Fruit fly (Drosophila melanogaster) whole organism, embryonic: ENCODE data around the gene Lasp.

Experiments used
- Atf6 ChIP-seq: fragments of 200-800 bp; sonication (Bioruptor generic); IDR thresholded peaks from 2 replicates; pipeline ENCODE4 v1.3.6; 2022; ENCODE audit warnings: missing biosample characterization, missing genetic modification characterization
- B-H2 ChIP-seq: fragments of 200-800 bp; sonication (Bioruptor generic); optimal IDR thresholded peaks from 2 replicates; lab custom pipeline; 2018; ENCODE audit warnings: missing biosample characterization, mild to moderate bottlenecking, missing genetic modification characterization
- CG10979 ChIP-seq: fragments of 200-800 bp; sonication (Bioruptor generic); optimal IDR thresholded peaks from 2 replicates; lab custom pipeline; 2018; ENCODE audit warnings: missing biosample characterization, mild to moderate bottlenecking, missing genetic modification characterization, moderate library complexity
- CG11247 ChIP-seq: fragments of 200-800 bp; sonication (Bioruptor generic); IDR thresholded peaks from 2 replicates; pipeline ENCODE4 v1.3.6; 2022; ENCODE audit warnings: missing biosample characterization, missing genetic modification characterization
- CG11695 ChIP-seq: fragments of 200-800 bp; sonication (Bioruptor generic); IDR thresholded peaks from 3 replicates; pipeline ENCODE4 v1.3.6; 2022; ENCODE audit warnings: missing biosample characterization, missing genetic modification characterization
- CG12299 ChIP-seq: fragments of 200-800 bp; sonication (Bioruptor generic); optimal IDR thresholded peaks from 2 replicates; lab custom pipeline; 2018; ENCODE audit warnings: missing biosample characterization, mild to moderate bottlenecking, missing genetic modification characterization
- CG12391 ChIP-seq: fragments of 200-800 bp; sonication (Bioruptor generic); optimal IDR thresholded peaks from 3 replicates; lab custom pipeline; 2018; ENCODE audit warnings: missing biosample characterization, mild to moderate bottlenecking, missing genetic modification characterization, moderate library complexity
- CG12769 ChIP-seq: fragments of 200-800 bp; sonication (Bioruptor generic); optimal IDR thresholded peaks from 2 replicates; lab custom pipeline; 2019; ENCODE audit warnings: missing biosample characterization, mild to moderate bottlenecking, missing genetic modification characterization, moderate library complexity
- CG13123 ChIP-seq: fragments of 200-800 bp; sonication (Bioruptor generic); optimal IDR thresholded peaks from 2 replicates; lab custom pipeline; 2016; ENCODE audit warnings: missing biosample characterization, missing genetic modification characterization
- CG16815 ChIP-seq: fragments of 200-800 bp; sonication (Bioruptor generic); optimal IDR thresholded peaks from 3 replicates; lab custom pipeline; 2017; ENCODE audit warnings: missing biosample characterization, mild to moderate bottlenecking, missing genetic modification characterization
- CG17328 ChIP-seq: fragments of 200-800 bp; sonication (Bioruptor generic); IDR thresholded peaks from 2 replicates; pipeline ENCODE4 v1.3.6; 2022; ENCODE audit warnings: missing biosample characterization, missing genetic modification characterization
- CG17802 ChIP-seq: fragments of 200-800 bp; sonication (Bioruptor generic); optimal IDR thresholded peaks from 2 replicates; lab custom pipeline; 2018; ENCODE audit warnings: missing biosample characterization, mild to moderate bottlenecking, missing genetic modification characterization, moderate library complexity
- CG2129 ChIP-seq: fragments of 200-800 bp; sonication (Bioruptor generic); IDR thresholded peaks from 2 replicates; pipeline ENCODE4 v1.3.6; 2022; ENCODE audit warnings: missing biosample characterization, missing genetic modification characterization; ENCODE audit not compliant: partially characterized antibody
- CG2199 ChIP-seq: fragments of 200-800 bp; sonication (Bioruptor generic); IDR thresholded peaks from 3 replicates; pipeline ENCODE4 v1.3.6; 2022; ENCODE audit warnings: missing biosample characterization, missing genetic modification characterization
- CG3995 ChIP-seq: fragments of 200-800 bp; sonication (Bioruptor generic); optimal IDR thresholded peaks from 3 replicates; lab custom pipeline; 2016; ENCODE audit warnings: missing biosample characterization, missing genetic modification characterization
- CG4282 ChIP-seq: fragments of 200-800 bp; sonication (Bioruptor generic); optimal IDR thresholded peaks from 2 replicates; lab custom pipeline; 2016; ENCODE audit warnings: missing biosample characterization, missing genetic modification characterization
- CG4820 ChIP-seq: fragments of 200-800 bp; sonication (Bioruptor generic); optimal IDR thresholded peaks from 3 replicates; lab custom pipeline; 2016; ENCODE audit warnings: missing biosample characterization, missing genetic modification characterization
- CG5245 ChIP-seq: fragments of 200-800 bp; sonication (Bioruptor generic); optimal IDR thresholded peaks from 3 replicates; lab custom pipeline; 2016; ENCODE audit warnings: missing biosample characterization, missing genetic modification characterization
- CG6175 ChIP-seq: fragments of 200-800 bp; sonication (Bioruptor generic); IDR thresholded peaks from 3 replicates; pipeline ENCODE4 v1.3.6; 2022; ENCODE audit warnings: missing biosample characterization, missing genetic modification characterization
- CG7357 ChIP-seq: fragments of 200-800 bp; sonication (Bioruptor generic); IDR thresholded peaks from 3 replicates; pipeline ENCODE4 v1.3.6; 2022; ENCODE audit warnings: missing biosample characterization, missing genetic modification characterization
- CG7745 ChIP-seq: fragments of 200-800 bp; sonication (Bioruptor generic); optimal IDR thresholded peaks from 2 replicates; lab custom pipeline; 2018; ENCODE audit warnings: missing biosample characterization, mild to moderate bottlenecking, missing genetic modification characterization, moderate library complexity
- CG8290 ChIP-seq, 3 experiments: fragments of 200-800 bp; sonication (Bioruptor generic); optimal IDR thresholded peaks; 2 replicates each; lab custom pipeline; 2016 to 2019; ENCODE audit warnings: missing biosample characterization in 3 of 3, missing genetic modification characterization in 3 of 3, mild to moderate bottlenecking in 2 of 3, moderate library complexity in 1 of 3
- CG8478 ChIP-seq: fragments of >200 bp; optimal IDR thresholded peaks from 2 replicates; lab custom pipeline; 2018
- CG9727 ChIP-seq: fragments of 200-800 bp; sonication (Bioruptor generic); optimal IDR thresholded peaks from 3 replicates; lab custom pipeline; 2017; ENCODE audit warnings: missing biosample characterization, mild to moderate bottlenecking, missing genetic modification characterization
- Dad ChIP-seq: fragments of 200-800 bp; sonication (Bioruptor generic); optimal IDR thresholded peaks from 3 replicates; lab custom pipeline; 2016; ENCODE audit warnings: missing biosample characterization, missing genetic modification characterization
- Doc2 ChIP-seq: fragments of 200-800 bp; sonication (Bioruptor generic); IDR thresholded peaks from 2 replicates; pipeline ENCODE4 v1.3.6; 2022; ENCODE audit warnings: missing biosample characterization, missing genetic modification characterization
- ERR ChIP-seq: fragments of 200-800 bp; sonication (Bioruptor generic); optimal IDR thresholded peaks from 2 replicates; lab custom pipeline; 2016; ENCODE audit warnings: missing biosample characterization, missing genetic modification characterization
- Hmx ChIP-seq: fragments of 200-800 bp; sonication (Bioruptor generic); optimal IDR thresholded peaks from 2 replicates; lab custom pipeline; 2016; ENCODE audit warnings: missing biosample characterization, missing genetic modification characterization
- Lim3 ChIP-seq: fragments of 200-800 bp; sonication (Bioruptor generic); IDR thresholded peaks from 2 replicates; pipeline ENCODE4 v1.3.6; 2022; ENCODE audit warnings: missing biosample characterization, missing genetic modification characterization
- Mes4 ChIP-seq: fragments of 200-800 bp; sonication (Bioruptor generic); optimal IDR thresholded peaks from 2 replicates; lab custom pipeline; 2016; ENCODE audit warnings: missing biosample characterization, missing genetic modification characterization
- Sin3A ChIP-seq: fragments of >200 bp; optimal IDR thresholded peaks from 2 replicates; lab custom pipeline; 2018
- Sox102F ChIP-seq: fragments of 200-800 bp; sonication (Bioruptor generic); optimal IDR thresholded peaks from 2 replicates; lab custom pipeline; 2018; ENCODE audit warnings: missing biosample characterization, mild to moderate bottlenecking, missing genetic modification characterization, moderate library complexity
- Sry-δ ChIP-seq: fragments of 200-800 bp; sonication (Bioruptor generic); optimal IDR thresholded peaks from 2 replicates; lab custom pipeline; 2016; ENCODE audit warnings: missing biosample characterization, missing genetic modification characterization
- Tbp ChIP-seq: fragments of >200 bp; optimal IDR thresholded peaks from 2 replicates; lab custom pipeline; 2018; ENCODE audit warnings: missing biosample characterization, missing genetic modification characterization
- YL-1 ChIP-seq: fragments of 200-800 bp; sonication (Bioruptor generic); optimal IDR thresholded peaks from 3 replicates; lab custom pipeline; 2017; ENCODE audit warnings: missing biosample characterization, mild to moderate bottlenecking, missing genetic modification characterization
- ab ChIP-seq: fragments of 200-800 bp; sonication (Bioruptor generic); optimal IDR thresholded peaks from 2 replicates; lab custom pipeline; 2016; ENCODE audit warnings: missing biosample characterization, missing genetic modification characterization
- ase ChIP-seq: fragments of 200-800 bp; sonication (Bioruptor generic); IDR thresholded peaks from 3 replicates; pipeline ENCODE4 v1.3.6; 2022; ENCODE audit warnings: missing biosample characterization, missing genetic modification characterization
- bsh ChIP-seq, 2 experiments: fragments of 200-800 bp; sonication (Bioruptor generic); optimal IDR thresholded peaks; 2 replicates each; lab custom pipeline; 2017 to 2018; ENCODE audit warnings: mild to moderate bottlenecking in 2 of 2, missing biosample characterization in 2 of 2, missing genetic modification characterization in 2 of 2, moderate library complexity in 1 of 2
- caup ChIP-seq: fragments of 200-800 bp; sonication (Bioruptor generic); optimal IDR thresholded peaks from 3 replicates; lab custom pipeline; 2017; ENCODE audit warnings: missing biosample characterization, mild to moderate bottlenecking, missing genetic modification characterization, moderate library complexity; ENCODE audit not compliant: severe bottlenecking
- dan ChIP-seq: fragments of 200-800 bp; sonication (Bioruptor generic); IDR thresholded peaks from 2 replicates; pipeline ENCODE4 v1.3.6; 2022; ENCODE audit warnings: missing biosample characterization, missing genetic modification characterization
- dmrt11E ChIP-seq: fragments of 200-800 bp; sonication (Bioruptor generic); optimal IDR thresholded peaks from 3 replicates; lab custom pipeline; 2018; ENCODE audit warnings: missing biosample characterization, mild to moderate bottlenecking, missing genetic modification characterization, moderate library complexity
- emc ChIP-seq: fragments of 200-800 bp; sonication (Bioruptor generic); optimal IDR thresholded peaks from 2 replicates; lab custom pipeline; 2016; ENCODE audit warnings: missing biosample characterization, missing genetic modification characterization
- grn ChIP-seq: fragments of 200-800 bp; sonication (Bioruptor generic); optimal IDR thresholded peaks from 3 replicates; lab custom pipeline; 2017; ENCODE audit warnings: missing biosample characterization, missing genetic modification characterization
- ham ChIP-seq: fragments of 200-800 bp; sonication (Bioruptor generic); IDR thresholded peaks from 2 replicates; pipeline ENCODE4 v1.3.6; 2022; ENCODE audit warnings: missing biosample characterization, missing genetic modification characterization
- kah ChIP-seq: fragments of 200-800 bp; sonication (Bioruptor generic); optimal IDR thresholded peaks from 2 replicates; lab custom pipeline; 2018; ENCODE audit warnings: missing biosample characterization, mild to moderate bottlenecking, missing genetic modification characterization
- nerfin-1 ChIP-seq: fragments of 200-800 bp; sonication (Bioruptor generic); optimal IDR thresholded peaks from 3 replicates; lab custom pipeline; 2019; ENCODE audit warnings: missing biosample characterization, mild to moderate bottlenecking, missing genetic modification characterization, moderate library complexity
- odd ChIP-seq: fragments of 200-800 bp; sonication (Bioruptor generic); optimal IDR thresholded peaks from 2 replicates; lab custom pipeline; 2017; ENCODE audit warnings: missing biosample characterization, mild to moderate bottlenecking, missing genetic modification characterization
- pb ChIP-seq: fragments of 200-800 bp; sonication (Bioruptor generic); optimal IDR thresholded peaks from 3 replicates; lab custom pipeline; 2016; ENCODE audit warnings: missing biosample characterization, missing genetic modification characterization
- sima ChIP-seq: fragments of 200-800 bp; sonication (Bioruptor generic); optimal IDR thresholded peaks from 2 replicates; lab custom pipeline; 2016; ENCODE audit warnings: missing biosample characterization, missing genetic modification characterization
- so ChIP-seq: fragments of 200-800 bp; sonication (Bioruptor generic); IDR thresholded peaks from 3 replicates; pipeline ENCODE4 v1.3.6; 2022; ENCODE audit warnings: missing biosample characterization, missing genetic modification characterization
- wor ChIP-seq: fragments of 200-800 bp; sonication (Bioruptor generic); IDR thresholded peaks from 2 replicates; pipeline ENCODE4 v1.3.6; 2022; ENCODE audit warnings: missing biosample characterization, missing genetic modification characterization

Lasp gene

DNA sequence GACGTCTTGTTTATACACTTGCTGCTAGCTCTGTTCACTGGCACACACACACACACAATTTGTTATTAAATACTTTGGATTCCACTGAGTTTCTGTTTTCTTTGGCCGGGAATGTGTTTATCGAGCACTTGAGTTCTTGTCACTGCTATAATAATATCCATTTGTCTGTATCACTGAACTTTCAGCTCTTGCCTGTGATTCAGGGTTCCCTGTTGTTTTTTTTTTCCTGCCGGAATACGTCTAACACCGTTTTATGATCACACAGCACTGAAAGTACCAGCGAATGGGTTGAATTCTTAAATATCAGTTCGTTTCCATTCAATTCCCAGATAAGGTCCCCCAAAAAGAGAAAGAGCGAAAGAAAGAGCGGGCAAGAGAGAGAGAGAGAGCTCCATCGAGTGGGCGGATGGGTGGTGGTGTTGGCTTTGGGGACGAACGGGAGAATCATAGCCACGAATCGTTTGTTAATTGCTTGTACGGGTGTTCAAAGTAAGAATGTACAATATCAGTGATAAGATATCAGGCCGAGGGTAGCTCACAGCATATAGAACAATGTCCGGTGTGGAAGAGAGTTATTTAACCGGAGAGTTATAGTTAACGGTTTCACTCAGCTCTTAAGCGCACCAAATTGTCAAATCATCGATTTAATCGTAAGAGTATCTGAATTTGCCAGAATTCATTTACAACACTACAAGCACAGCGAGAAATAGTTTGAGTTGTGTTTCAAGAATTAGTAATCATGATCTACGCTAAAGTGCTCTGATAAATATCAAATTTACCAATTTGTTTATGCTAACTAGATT is 43.6 kb downstream of the Lasp start, which contains the start of gene Galphaf (continued):
- no peak for TF ChIP-seq CG9727 (GFP tag; lab: Kevin White, UChicago)
- TF ChIP-seq sima (GFP tag; lab: Kevin White, UChicago) = no peak
- TF ChIP-seq Atf6 (GFP tag; lab: Robert Waterston, UW) = 0 out of 2 replicates have a peak, but pooled peaks have one; percentile 21
- TF ChIP-seq pb (GFP tag; lab: Kevin White, UChicago) = no peak
- peak; percentile 49 for TF ChIP-seq CG3995
- TF ChIP-seq CG11695 (GFP tag; lab: Robert Waterston, UW) = no peak
- TF ChIP-seq CG6175 = no peak
- no peak for TF ChIP-seq CG4282 (GFP tag; lab: Kevin White, UChicago)
- TF ChIP-seq Hmx (GFP tag; lab: Kevin White, UChicago) = no peak
- peak; percentile 59 for TF ChIP-seq grn (GFP tag; lab: Kevin White, UChicago)
- no peak for TF ChIP-seq nerfin-1
- no peak for TF ChIP-seq Sox102F (GFP tag; lab: Kevin White, UChicago)
- no peak for TF ChIP-seq CG13123
- no peak for TF ChIP-seq YL-1 (GFP tag; lab: Kevin White, UChicago)
- no peak for TF ChIP-seq CG12391 (tag; lab: Kevin White, UChicago)
- TF ChIP-seq kah (GFP tag; lab: Kevin White, UChicago) = no peak
- TF ChIP-seq Dad (GFP tag; lab: Kevin White, UChicago) = no peak
- no peak for TF ChIP-seq ase
- TF ChIP-seq ham (GFP tag; lab: Robert Waterston, UW) = no peak
- no peak for TF ChIP-seq emc (GFP tag; lab: Kevin White, UChicago)
- no peak for TF ChIP-seq dmrt11E (tag; lab: Kevin White, UChicago)
- no peak for TF ChIP-seq CG8478 (lab: Kevin White, UChicago)
- no peak for TF ChIP-seq Tbp
- no peak for TF ChIP-seq Mes4
- TF ChIP-seq bsh (GFP tag; optimal IDR thresholded peaks at IDR 0.05; lab: Kevin White, UChicago) = no peak
- TF ChIP-seq CG2199 = peak; percentile 72; the same call in 2 of the 3 replicates
- no peak for TF ChIP-seq CG5245
- no peak for TF ChIP-seq CG7745 (tag; lab: Kevin White, UChicago)
- TF ChIP-seq CG12299 (tag; lab: Kevin White, UChicago) = no peak
- no peak for TF ChIP-seq CG8290 (GFP tag; optimal IDR thresholded peaks at IDR 0.05; lab: Kevin White, UChicago)
- no peak for TF ChIP-seq CG8290 (tag; optimal IDR thresholded peaks at IDR 0.05; lab: Kevin White, UChicago)
- TF ChIP-seq wor = no peak
- TF ChIP-seq CG10979 (tag; lab: Kevin White, UChicago) = no peak
- TF ChIP-seq Doc2 = no peak
- TF ChIP-seq CG12769 (tag; lab: Kevin White, UChicago) = no peak
- TF ChIP-seq caup (GFP tag; lab: Kevin White, UChicago) = peak; percentile 32
- no peak for TF ChIP-seq B-H2 (GFP tag; lab: Kevin White, UChicago)
- TF ChIP-seq CG7357 = no peak
- TF ChIP-seq Lim3 (GFP tag; lab: Robert Waterston, UW) = 0 out of 2 replicates have a peak, but pooled peaks have one; percentile 9
- no peak for TF ChIP-seq CG11247 (GFP tag; lab: Robert Waterston, UW)
- no peak for TF ChIP-seq CG17328 (GFP tag; lab: Robert Waterston, UW)
- TF ChIP-seq dan (GFP tag; lab: Robert Waterston, UW) = no peak
- TF ChIP-seq odd (GFP tag; lab: Kevin White, UChicago) = no peak
- no peak for TF ChIP-seq CG16815 (GFP tag; lab: Kevin White, UChicago)
- TF ChIP-seq Sin3A (lab: Kevin White, UChicago) = no peak
- no peak for TF ChIP-seq CG4820 (GFP tag; lab: Kevin White, UChicago)
- TF ChIP-seq so (GFP tag; lab: Robert Waterston, UW) = no peak
- no peak for TF ChIP-seq CG2129
- TF ChIP-seq ERR (GFP tag; lab: Kevin White, UChicago) = no peak
- TF ChIP-seq Sry-δ (GFP tag; lab: Kevin White, UChicago) = no peak
- TF ChIP-seq ab = no peak
- no peak for TF ChIP-seq CG17802
